Worm (Caenorhabditis elegans) whole organism, young adult: Measurements from ENCODE around the gene W09D10.4.

Experiments used
- B0035.1 ChIP-seq: sonication (generic microtip); optimal IDR thresholded peaks from 2 replicates; lab custom pipeline; 2016; ENCODE audit warnings: missing genetic modification characterization, mild to moderate bottlenecking, missing compliant biosample characterization, missing genotype, missing genetic modification reagents
- B0261.1 ChIP-seq: sonication (generic microtip); optimal IDR thresholded peaks from 2 replicates; lab custom pipeline; 2016; ENCODE audit warnings: mild to moderate bottlenecking, missing genetic modification characterization, moderate library complexity, missing compliant biosample characterization
- C06A6.2 ChIP-seq: fragments of 200-800 bp; sonication (Bioruptor generic); conservative IDR thresholded peaks from 2 replicates; pipeline ENCODE4 v1.3.6; 2022; ENCODE audit warnings: missing genetic modification characterization, missing compliant biosample characterization
- F33H1.4 ChIP-seq: fragments of 200-800 bp; sonication (Bioruptor generic); IDR thresholded peaks from 2 replicates; pipeline ENCODE4 v1.3.6; 2022; ENCODE audit warnings: missing genetic modification reagents, missing genetic modification characterization, missing compliant biosample characterization
- F39B2.1 ChIP-seq: fragments of 200-800 bp; sonication (Bioruptor generic); IDR thresholded peaks from 2 replicates; pipeline ENCODE4 v1.3.6; 2022; ENCODE audit warnings: missing genetic modification reagents, missing genetic modification characterization, missing compliant biosample characterization
- T07F8.4 ChIP-seq: sonication (generic microtip); optimal IDR thresholded peaks from 2 replicates; lab custom pipeline; 2016; ENCODE audit warnings: mild to moderate bottlenecking, missing genetic modification characterization, moderate library complexity, missing compliant biosample characterization
- Y53F4B.3 ChIP-seq: fragments of 200-800 bp; sonication (Bioruptor generic); IDR thresholded peaks from 2 replicates; pipeline ENCODE4 v1.3.6; 2022; ENCODE audit warnings: missing genetic modification reagents, missing genetic modification characterization, missing compliant biosample characterization
- Y53G8AR.9 ChIP-seq: fragments of 200-800 bp; sonication (Bioruptor generic); conservative IDR thresholded peaks from 2 replicates; pipeline ENCODE4 v1.3.6; 2022; ENCODE audit warnings: missing genetic modification reagents, missing genetic modification characterization, missing compliant biosample characterization
- Y79H2A.3 ChIP-seq: fragments of 200-800 bp; sonication (Bioruptor generic); conservative IDR thresholded peaks from 2 replicates; pipeline ENCODE4 v1.3.6; 2022; ENCODE audit warnings: missing genetic modification reagents, missing genetic modification characterization, missing compliant biosample characterization
- Y95B8A.8 ChIP-seq: fragments of 200-800 bp; sonication (Bioruptor generic); IDR thresholded peaks from 2 replicates; pipeline ENCODE4 v1.3.6; 2022; ENCODE audit warnings: missing genetic modification reagents, missing genetic modification characterization, missing compliant biosample characterization
- ZK185.1 ChIP-seq: sonication (generic microtip); optimal IDR thresholded peaks from 2 replicates; lab custom pipeline; 2016; ENCODE audit warnings: mild to moderate bottlenecking, missing genetic modification characterization, missing compliant biosample characterization; ENCODE audit not compliant: poor library complexity, severe bottlenecking
- aptf-2 ChIP-seq: fragments of 200-800 bp; sonication (Bioruptor generic); conservative IDR thresholded peaks from 2 replicates; pipeline ENCODE4 v1.3.6; 2022; ENCODE audit warnings: missing genetic modification reagents, missing genetic modification characterization, missing compliant biosample characterization
- aptf-3 ChIP-seq: fragments of 200-800 bp; sonication (Bioruptor generic); IDR thresholded peaks from 2 replicates; pipeline ENCODE4 v1.3.6; 2022; ENCODE audit warnings: missing genetic modification characterization, missing compliant biosample characterization
- athp-1 ChIP-seq: sonication (generic microtip); optimal IDR thresholded peaks from 2 replicates; lab custom pipeline; 2017; ENCODE audit warnings: mild to moderate bottlenecking, missing genetic modification characterization, missing compliant biosample characterization
- bed-1 ChIP-seq: fragments of 200-800 bp; sonication (Bioruptor generic); IDR thresholded peaks from 2 replicates; pipeline ENCODE4 v1.3.6; 2022; ENCODE audit warnings: missing genetic modification reagents, missing genetic modification characterization, missing compliant biosample characterization
- cebp-2 ChIP-seq: fragments of 200-800 bp; sonication (Bioruptor generic); IDR thresholded peaks from 2 replicates; pipeline ENCODE4 v1.3.6; 2022; ENCODE audit warnings: missing genetic modification characterization, missing compliant biosample characterization
- ceh-100 ChIP-seq: fragments of 200-800 bp; sonication (Bioruptor generic); IDR thresholded peaks from 2 replicates; pipeline ENCODE4 v1.3.6; 2022; ENCODE audit warnings: missing genetic modification reagents, missing genetic modification characterization, missing compliant biosample characterization
- ceh-40 ChIP-seq: fragments of 200-800 bp; sonication (Bioruptor generic); IDR thresholded peaks from 2 replicates; pipeline ENCODE4 v1.3.6; 2022; ENCODE audit warnings: missing genetic modification characterization, missing compliant biosample characterization
- ceh-58 ChIP-seq: fragments of 200-800 bp; sonication (Bioruptor generic); IDR thresholded peaks from 2 replicates; pipeline ENCODE4 v1.3.6; 2022; ENCODE audit warnings: missing genetic modification characterization, missing compliant biosample characterization
- ceh-91 ChIP-seq: fragments of 200-800 bp; sonication (Bioruptor generic); IDR thresholded peaks from 2 replicates; pipeline ENCODE4 v1.3.6; 2022; ENCODE audit warnings: missing genetic modification reagents, missing genetic modification characterization, missing compliant biosample characterization
- die-1 ChIP-seq: sonication (generic microtip); optimal IDR thresholded peaks from 2 replicates; lab custom pipeline; 2016; ENCODE audit warnings: missing genotype, mild to moderate bottlenecking, missing genetic modification characterization, missing compliant biosample characterization
- dpff-1 ChIP-seq: sonication (generic microtip); optimal IDR thresholded peaks from 2 replicates; lab custom pipeline; 2017; ENCODE audit warnings: mild to moderate bottlenecking, missing genetic modification characterization, missing compliant biosample characterization
- egl-44 ChIP-seq: fragments of 200-800 bp; sonication (Bioruptor generic); IDR thresholded peaks from 2 replicates; pipeline ENCODE4 v1.3.6; 2022; ENCODE audit warnings: missing genetic modification reagents, missing genetic modification characterization, missing compliant biosample characterization
- ekl-4 ChIP-seq: fragments of 200-800 bp; sonication (Bioruptor generic); IDR thresholded peaks from 2 replicates; pipeline ENCODE4 v1.3.6; 2022; ENCODE audit warnings: missing genetic modification reagents, missing genetic modification characterization, missing compliant biosample characterization
- him-1 ChIP-seq: sonication (generic microtip); optimal IDR thresholded peaks from 2 replicates; lab custom pipeline; 2016; ENCODE audit warnings: missing genotype, missing genetic modification reagents, missing genetic modification characterization, missing compliant biosample characterization
- hmg-1.2 ChIP-seq: fragments of 200-800 bp; sonication (Bioruptor generic); IDR thresholded peaks from 2 replicates; pipeline ENCODE4 v1.3.6; 2022; ENCODE audit warnings: missing genetic modification reagents, missing genetic modification characterization, missing compliant biosample characterization
- hmg-20 ChIP-seq: fragments of 200-800 bp; sonication (Bioruptor generic); IDR thresholded peaks from 2 replicates; pipeline ENCODE4 v1.3.6; 2022; ENCODE audit warnings: missing genetic modification reagents, missing genetic modification characterization, missing compliant biosample characterization
- lag-1 ChIP-seq: fragments of 200-800 bp; sonication (Bioruptor generic); IDR thresholded peaks from 2 replicates; pipeline ENCODE4 v1.3.6; 2022; ENCODE audit warnings: missing genetic modification reagents, missing genetic modification characterization, missing compliant biosample characterization
- let-526 ChIP-seq: fragments of 200-800 bp; sonication (Bioruptor generic); IDR thresholded peaks from 2 replicates; pipeline ENCODE4 v1.3.6; 2022; ENCODE audit warnings: missing genetic modification reagents, missing genetic modification characterization, missing compliant biosample characterization
- lin-40 ChIP-seq: sonication (generic microtip); optimal IDR thresholded peaks from 2 replicates; lab custom pipeline; 2016; ENCODE audit warnings: missing genetic modification characterization, mild to moderate bottlenecking, missing compliant biosample characterization, missing genotype, missing genetic modification reagents
- lin-54 ChIP-seq: fragments of 200-800 bp; sonication (Bioruptor generic); optimal IDR thresholded peaks from 2 replicates; lab custom pipeline; 2018; ENCODE audit warnings: mild to moderate bottlenecking, missing genetic modification characterization, missing compliant biosample characterization
- lir-1 ChIP-seq: fragments of 200-800 bp; sonication (Bioruptor generic); conservative IDR thresholded peaks from 2 replicates; pipeline ENCODE4 v1.3.6; 2022; ENCODE audit warnings: missing genetic modification reagents, missing genetic modification characterization, missing compliant biosample characterization
- madf-3 ChIP-seq: fragments of 200-800 bp; sonication (Bioruptor generic); IDR thresholded peaks from 2 replicates; pipeline ENCODE4 v1.3.6; 2022; ENCODE audit warnings: missing genetic modification reagents, missing genetic modification characterization, missing compliant biosample characterization
- mel-28 ChIP-seq: sonication (generic microtip); optimal IDR thresholded peaks from 2 replicates; lab custom pipeline; 2016; ENCODE audit warnings: borderline replicate concordance, mild to moderate bottlenecking, missing genetic modification characterization, missing compliant biosample characterization
- mes-4 ChIP-seq: sonication (generic microtip); optimal IDR thresholded peaks from 2 replicates; lab custom pipeline; 2016; ENCODE audit warnings: missing genotype, missing genetic modification characterization, missing compliant biosample characterization
- nhr-120 ChIP-seq: fragments of 200-800 bp; sonication (Bioruptor generic); IDR thresholded peaks from 2 replicates; pipeline ENCODE4 v1.3.6; 2022; ENCODE audit warnings: missing genetic modification characterization, missing compliant biosample characterization
- nhr-179 ChIP-seq: sonication (generic microtip); optimal IDR thresholded peaks from 2 replicates; lab custom pipeline; 2016; ENCODE audit warnings: mild to moderate bottlenecking, missing genetic modification characterization, missing compliant biosample characterization
- nhr-80 ChIP-seq: sonication (generic microtip); optimal IDR thresholded peaks from 2 replicates; lab custom pipeline; 2016; ENCODE audit warnings: missing genetic modification characterization, missing compliant biosample characterization
- nhr-90 ChIP-seq: sonication (generic microtip); optimal IDR thresholded peaks from 2 replicates; lab custom pipeline; 2016; ENCODE audit warnings: missing genotype, mild to moderate bottlenecking, missing genetic modification characterization, missing compliant biosample characterization
- rpc-1 ChIP-seq, 2 experiments: fragments of 150-350 bp in 1 of 2; sonication (generic microtip) in 1 of 2; optimal IDR thresholded peaks; 2 replicates each; lab custom pipeline; 2014 to 2018; ENCODE audit warnings: missing biosample characterization in 1 of 2, missing genetic modification characterization in 1 of 2, missing genetic modification reagents in 1 of 2, missing genotype in 1 of 2
- sdz-38 ChIP-seq: sonication (generic microtip); optimal IDR thresholded peaks from 2 replicates; lab custom pipeline; 2016; ENCODE audit warnings: missing genotype, missing genetic modification characterization, missing compliant biosample characterization
- sea-2 ChIP-seq: fragments of 200-800 bp; sonication (Bioruptor generic); IDR thresholded peaks from 2 replicates; pipeline ENCODE4 v1.3.6; 2022; ENCODE audit warnings: missing genetic modification characterization, missing compliant biosample characterization
- snpc-3.4 ChIP-seq: sonication (generic microtip); optimal IDR thresholded peaks from 2 replicates; lab custom pipeline; 2017; ENCODE audit warnings: missing genetic modification characterization, mild to moderate bottlenecking, missing compliant biosample characterization, antibody characterized with exemption, moderate library complexity, missing genotype, missing genetic modification reagents
- snpc-4 ChIP-seq, 5 experiments: fragments of 150-350 bp in 1 of 5; sonication (generic microtip) in 4 of 5; optimal IDR thresholded peaks; 2 replicates each; lab custom pipeline; 2014 to 2018; ENCODE audit warnings: missing genetic modification characterization in 5 of 5, missing biosample characterization in 3 of 5, antibody characterized with exemption in 2 of 5, mild to moderate bottlenecking in 2 of 5, missing compliant biosample characterization in 2 of 5, missing genotype in 2 of 5, moderate library complexity in 2 of 5, missing genetic modification reagents in 1 of 5
- somi-1 ChIP-seq: fragments of 200-800 bp; sonication (Bioruptor generic); optimal IDR thresholded peaks from 2 replicates; lab custom pipeline; 2018; ENCODE audit warnings: mild to moderate bottlenecking, missing genetic modification characterization, missing compliant biosample characterization
- unc-62 ChIP-seq: fragments of 150-350 bp; optimal IDR thresholded peaks from 2 replicates; lab custom pipeline; 2014; ENCODE audit warnings: missing biosample characterization, missing genetic modification reagents, missing genetic modification characterization
- zfh-2 ChIP-seq: fragments of 200-800 bp; sonication (Bioruptor generic); conservative IDR thresholded peaks from 2 replicates; pipeline ENCODE4 v1.3.6; 2022; ENCODE audit warnings: missing genetic modification reagents, missing genetic modification characterization, missing compliant biosample characterization
- ztf-25 ChIP-seq: fragments of 200-800 bp; sonication (Bioruptor generic); IDR thresholded peaks from 2 replicates; pipeline ENCODE4 v1.3.6; 2022; ENCODE audit warnings: missing genetic modification reagents, missing genetic modification characterization, missing compliant biosample characterization

W09D10.4 gene

DNA sequence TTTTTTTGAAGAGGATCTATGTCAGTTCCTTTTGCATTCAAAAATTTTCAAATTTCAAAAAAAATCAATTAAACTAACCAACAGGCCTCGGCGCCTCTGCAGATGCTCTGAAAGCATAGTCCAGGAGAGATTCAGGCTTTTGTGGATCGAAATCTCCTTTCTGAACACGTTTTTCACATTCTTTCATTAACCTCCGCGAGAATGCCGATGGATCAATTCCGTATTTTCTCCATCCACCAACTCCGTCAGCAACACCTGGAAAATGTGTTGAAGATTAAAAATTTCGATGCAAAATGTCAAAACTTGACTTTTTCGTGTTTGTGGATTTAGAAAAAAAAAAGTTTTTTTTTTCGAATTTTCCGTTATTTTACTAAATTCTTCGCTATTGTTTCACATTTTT is 1.4 kb downstream of the W09D10.4 start (continued):
- TF ChIP-seq ekl-4 (0 out of 2 replicates have a peak, but pooled peaks have one; percentile 51), mel-28 (tag; lab: Kevin White, UChicago) (no peak), Y53G8AR.9 (GFP tag; lab: Robert Waterston, UW) (no peak), ztf-25 (no peak), somi-1 (GFP tag; lab: Kevin White, UChicago) (no peak), lir-1 (GFP tag; lab: Robert Waterston, UW) (no peak), madf-3 (GFP tag; lab: Robert Waterston, UW) (0 out of 2 replicates have a peak, but pooled peaks have one; percentile 31), lin-40 (tag; lab: Kevin White, UChicago) (no peak), B0261.1 (no peak), ZK185.1 (tag; lab: Kevin White, UChicago) (no peak), dpff-1 (tag; lab: Kevin White, UChicago) (no peak), Y53F4B.3 (GFP tag; lab: Robert Waterston, UW) (no peak), lin-54 (GFP tag; lab: Kevin White, UChicago) (no peak), let-526 (GFP tag; lab: Robert Waterston, UW) (0 out of 2 replicates have a peak, but pooled peaks have one; percentile 15), T07F8.4 (tag; lab: Kevin White, UChicago) (no peak), rpc-1 (optimal IDR thresholded peaks at IDR 0.05; lab: Kevin White, UChicago) (no peak), rpc-1 (tag; optimal IDR thresholded peaks at IDR 0.05; lab: Kevin White, UChicago) (no peak), nhr-179 (tag; lab: Kevin White, UChicago) (no peak), aptf-3 (GFP tag; lab: Robert Waterston, UW) (no peak), ceh-91 (no peak), athp-1 (no peak), aptf-2 (no peak), him-1 (tag; lab: Kevin White, UChicago) (no peak), F33H1.4 (GFP tag; lab: Robert Waterston, UW) (no peak), nhr-120 (GFP tag; lab: Robert Waterston, UW) (no peak), mes-4 (tag; lab: Kevin White, UChicago) (no peak), cebp-2 (no peak)

DNA sequence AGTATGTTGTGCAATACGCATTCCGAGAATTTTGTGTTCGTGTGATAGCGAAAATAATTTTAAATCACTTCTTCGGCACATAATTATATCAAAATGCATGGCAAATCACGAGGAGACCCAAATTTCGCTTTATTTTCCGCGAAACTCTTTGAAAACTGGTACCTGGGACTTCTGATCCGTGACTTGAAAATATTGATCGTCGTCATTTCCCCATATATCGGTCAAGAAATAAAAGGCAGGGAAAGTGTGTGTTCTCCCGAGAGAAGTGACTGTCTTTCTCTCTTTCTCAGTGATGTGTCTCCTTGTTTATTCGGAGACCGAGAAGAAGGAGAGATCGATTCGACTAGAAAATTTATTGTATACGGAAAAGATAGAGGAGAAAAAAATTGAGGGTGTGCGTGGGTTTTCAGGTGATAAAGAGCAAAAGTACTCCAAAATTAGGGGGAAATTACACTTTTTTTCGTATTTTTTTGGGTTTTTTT is 4.8 kb downstream of the W09D10.4 start, which contains the start of gene W09D10.5:
Gene W09D10.5, minus strand, starts transcription at position 345 of the 482 bp plus-strand sequence.
- TF ChIP-seq sdz-38 (no peak), egl-44 (no peak), zfh-2 (no peak), lin-40 (tag; lab: Kevin White, UChicago) (peak; percentile 60), ceh-58 (GFP tag; lab: Robert Waterston, UW) (no peak), ceh-40 (no peak), Y95B8A.8 (GFP tag; lab: Robert Waterston, UW) (no peak), him-1 (tag; lab: Kevin White, UChicago) (no peak), snpc-3.4 (tag; lab: Kevin White, UChicago) (no peak), F39B2.1 (GFP tag; lab: Robert Waterston, UW) (no peak), hmg-20 (GFP tag; lab: Robert Waterston, UW) (no peak), hmg-1.2 (no peak), snpc-4 (GFP tag; optimal IDR thresholded peaks at IDR 0.05; lab: Kevin White, UChicago) (no peak), snpc-4 (tag; optimal IDR thresholded peaks at IDR 0.05; lab: Kevin White, UChicago) (no peak), sea-2 (no peak), B0035.1 (tag; lab: Kevin White, UChicago) (peak; percentile 57), Y79H2A.3 (no peak), aptf-2 (no peak), die-1 (tag; lab: Kevin White, UChicago) (peak; percentile 26), lag-1 (GFP tag; lab: Robert Waterston, UW) (no peak), bed-1 (GFP tag; lab: Robert Waterston, UW) (no peak), nhr-80 (tag; lab: Kevin White, UChicago) (peak; percentile 64), nhr-90 (tag; lab: Kevin White, UChicago) (peak; percentile 45), unc-62 (GFP tag; lab: Kevin White, UChicago) (no peak), C06A6.2 (GFP tag; lab: Robert Waterston, UW) (no peak; the same call in 1 of the 2 replicates), ceh-100 (GFP tag; lab: Robert Waterston, UW) (peak; percentile 20; the same call in 1 of the 2 replicates)
